Worm (Caenorhabditis elegans) whole organism, L3 larva: ENCODE results near the gene slc-9B.2.
A peak's percentile ranks its signal among the peaks of the same experiment; 100 is the strongest.

Source experiments
- R02D3.7 ChIP-seq: fragments of 150-350 bp; optimal IDR thresholded peaks from 2 replicates; lab custom pipeline; 2014; ENCODE audit warnings: missing biosample characterization, missing genetic modification characterization
- aly-2 ChIP-seq: fragments of 150-350 bp; optimal IDR thresholded peaks from 2 replicates; lab custom pipeline; 2014; ENCODE audit warnings: missing biosample characterization, missing genetic modification characterization
- ama-1 ChIP-seq: fragments of 150-350 bp; optimal IDR thresholded peaks from 2 replicates; lab custom pipeline; 2018
- ceh-16 ChIP-seq: sonication (generic microtip); optimal IDR thresholded peaks from 2 replicates; lab custom pipeline; 2017; ENCODE audit warnings: missing biosample characterization, missing genetic modification characterization
- ceh-28 ChIP-seq: fragments of 150-350 bp; optimal IDR thresholded peaks from 2 replicates; lab custom pipeline; 2014; ENCODE audit warnings: missing biosample characterization, missing genetic modification reagents, missing genetic modification characterization
- daf-12 ChIP-seq: fragments of 150-350 bp; optimal IDR thresholded peaks from 2 replicates; lab custom pipeline; 2014; ENCODE audit warnings: missing biosample characterization, missing genetic modification reagents, missing genetic modification characterization
- egl-27 ChIP-seq: sonication (generic microtip); optimal IDR thresholded peaks from 4 replicates; lab custom pipeline; 2017; ENCODE audit warnings: missing biosample characterization, missing genetic modification reagents, missing genetic modification characterization
- elt-1 ChIP-seq: fragments of 150-350 bp; optimal IDR thresholded peaks from 2 replicates; lab custom pipeline; 2014; ENCODE audit warnings: missing biosample characterization, missing genetic modification characterization
- elt-2 ChIP-seq: sonication (generic microtip); optimal IDR thresholded peaks from 2 replicates; lab custom pipeline; 2016; ENCODE audit warnings: missing genetic modification reagents, mild to moderate bottlenecking, missing genetic modification characterization, missing compliant biosample characterization
- elt-3 ChIP-seq, 3 experiments: fragments of 150-350 bp in 1 of 3; sonication (generic microtip) in 2 of 3; optimal IDR thresholded peaks; 2 replicates in 2 of 3; 4 replicates in 1 of 3; lab custom pipeline; 2014 to 2017; ENCODE audit warnings: missing biosample characterization in 3 of 3, missing genetic modification characterization in 3 of 3
- fos-1 ChIP-seq: fragments of 150-350 bp; optimal IDR thresholded peaks from 2 replicates; lab custom pipeline; 2014; ENCODE audit warnings: missing biosample characterization, missing genetic modification characterization
- hmg-11 ChIP-seq: sonication (generic microtip); optimal IDR thresholded peaks from 2 replicates; lab custom pipeline; 2016; ENCODE audit warnings: missing genetic modification characterization, missing compliant biosample characterization
- lin-15B ChIP-seq: fragments of 150-350 bp; optimal IDR thresholded peaks from 2 replicates; lab custom pipeline; 2014; ENCODE audit warnings: missing biosample characterization, missing genetic modification characterization
- lin-39 ChIP-seq: fragments of 150-350 bp; optimal IDR thresholded peaks from 2 replicates; lab custom pipeline; 2018; ENCODE audit warnings: missing biosample characterization, missing genetic modification reagents, missing genetic modification characterization
- lsy-12 ChIP-seq: sonication (generic microtip); optimal IDR thresholded peaks from 2 replicates; lab custom pipeline; 2016; ENCODE audit warnings: mild to moderate bottlenecking, missing genetic modification characterization, missing compliant biosample characterization
- mml-1 ChIP-seq: fragments of 150-350 bp; sonication (generic microtip); optimal IDR thresholded peaks from 3 replicates; lab custom pipeline; 2014; ENCODE audit warnings: missing biosample characterization, missing genetic modification characterization
- nfya-1 ChIP-seq: sonication (generic microtip); optimal IDR thresholded peaks from 2 replicates; lab custom pipeline; 2017; ENCODE audit warnings: missing genetic modification characterization, mild to moderate bottlenecking, missing compliant biosample characterization, antibody characterized with exemption, moderate library complexity; ENCODE audit not compliant: insufficient read depth
- nhr-11 ChIP-seq: fragments of 150-350 bp; optimal IDR thresholded peaks from 2 replicates; lab custom pipeline; 2014; ENCODE audit warnings: missing biosample characterization, missing genetic modification characterization
- nhr-23 ChIP-seq: fragments of 150-350 bp; optimal IDR thresholded peaks from 2 replicates; lab custom pipeline; 2014; ENCODE audit warnings: missing biosample characterization, missing genetic modification reagents, missing genetic modification characterization
- nhr-237 ChIP-seq: fragments of 150-350 bp; optimal IDR thresholded peaks from 2 replicates; lab custom pipeline; 2014; ENCODE audit warnings: missing biosample characterization, missing genetic modification characterization
- nhr-25 ChIP-seq: sonication (generic microtip); optimal IDR thresholded peaks from 2 replicates; lab custom pipeline; 2017; ENCODE audit warnings: missing biosample characterization, missing genetic modification characterization
- nhr-43 ChIP-seq: sonication (generic microtip); optimal IDR thresholded peaks from 2 replicates; lab custom pipeline; 2016; ENCODE audit warnings: mild to moderate bottlenecking, missing genetic modification characterization, missing compliant biosample characterization; ENCODE audit not compliant: poor library complexity, severe bottlenecking
- nhr-67 ChIP-seq: fragments of 150-350 bp; optimal IDR thresholded peaks from 2 replicates; lab custom pipeline; 2014; ENCODE audit warnings: missing biosample characterization, missing genetic modification characterization
- nhr-76 ChIP-seq: fragments of 150-350 bp; sonication (generic microtip); optimal IDR thresholded peaks from 5 replicates; lab custom pipeline; 2014; ENCODE audit warnings: missing biosample characterization, missing genetic modification characterization
- pha-4 ChIP-seq: fragments of 150-350 bp; optimal IDR thresholded peaks from 2 replicates; lab custom pipeline; 2014; ENCODE audit warnings: missing biosample characterization, missing genetic modification reagents, missing genetic modification characterization
- pqm-1 ChIP-seq: fragments of 150-350 bp; optimal IDR thresholded peaks from 2 replicates; lab custom pipeline; 2017; ENCODE audit warnings: missing biosample characterization, missing genetic modification characterization, inconsistent platforms
- sea-2 ChIP-seq: fragments of 150-350 bp; sonication (generic microtip); optimal IDR thresholded peaks from 4 replicates; lab custom pipeline; 2014; ENCODE audit warnings: missing biosample characterization, missing genetic modification reagents, missing genetic modification characterization
- skn-1 ChIP-seq: fragments of 150-350 bp; optimal IDR thresholded peaks from 2 replicates; lab custom pipeline; 2014; ENCODE audit warnings: missing biosample characterization, missing genetic modification characterization
- snpc-4 ChIP-seq: fragments of 150-350 bp; optimal IDR thresholded peaks from 2 replicates; lab custom pipeline; 2014; ENCODE audit warnings: missing biosample characterization, missing genetic modification characterization
- unc-39 ChIP-seq: sonication (generic microtip); optimal IDR thresholded peaks from 4 replicates; lab custom pipeline; 2017; ENCODE audit warnings: missing biosample characterization, missing genetic modification characterization
- unc-62 ChIP-seq: fragments of 150-350 bp; sonication (generic microtip); optimal IDR thresholded peaks from 4 replicates; lab custom pipeline; 2014; ENCODE audit warnings: missing biosample characterization, missing genetic modification reagents, missing genetic modification characterization
- zag-1 ChIP-seq: fragments of 150-350 bp; optimal IDR thresholded peaks from 2 replicates; lab custom pipeline; 2014; ENCODE audit warnings: missing biosample characterization, missing genetic modification characterization
- ztf-11 ChIP-seq: fragments of 150-350 bp; optimal IDR thresholded peaks from 2 replicates; lab custom pipeline; 2014; ENCODE audit warnings: missing biosample characterization, missing genetic modification characterization
- ztf-4 ChIP-seq: fragments of 150-350 bp; optimal IDR thresholded peaks from 2 replicates; lab custom pipeline; 2014; ENCODE audit warnings: missing biosample characterization, missing genetic modification characterization

The slc-9B.2 gene

ce11 chrV:16355941-16356340 is 17.1 kb downstream of the slc-9B.2 start (continued):
- TF ChIP-seq sea-2 (GFP tag; lab: Kevin White, UChicago) (no peak), fos-1 (no peak), daf-12 (tag; lab: Kevin White, UChicago) (no peak), mml-1 (tag; lab: Kevin White, UChicago) (no peak), elt-3 (tag; optimal IDR thresholded peaks at IDR 0.05; lab: Kevin White, UChicago) (no peak)

ce11 chrV:16356798-16357197 is 18.0 kb downstream of the slc-9B.2 start:
- no peak for TF ChIP-seq ztf-11 (tag; lab: Kevin White, UChicago)
- no peak for TF ChIP-seq nfya-1 (tag; lab: Kevin White, UChicago)
- no peak for TF ChIP-seq ztf-4 (tag; lab: Kevin White, UChicago)
- TF ChIP-seq ama-1 (lab: Kevin White, UChicago): no peak
- no peak for TF ChIP-seq ceh-28 (tag; lab: Kevin White, UChicago)
- TF ChIP-seq elt-3 (tag; optimal IDR thresholded peaks at IDR 0.05; lab: Kevin White, UChicago): no peak
- no peak for TF ChIP-seq lin-15B (tag; lab: Kevin White, UChicago)
- TF ChIP-seq sea-2 (GFP tag; lab: Kevin White, UChicago): no peak
- TF ChIP-seq unc-62 (GFP tag; lab: Kevin White, UChicago): no peak
- no peak for TF ChIP-seq nhr-23 (tag; lab: Kevin White, UChicago)
- TF ChIP-seq lsy-12: no peak
- no peak for TF ChIP-seq unc-39
- no peak for TF ChIP-seq lin-39 (tag; lab: Kevin White, UChicago)

ce11 chrV:16357253-16357652 is 18.4 kb downstream of the slc-9B.2 start, which contains the start of gene pptr-1:
TSS of gene pptr-1 (plus strand) at chrV:16357521.
- peak; percentile 71 for TF ChIP-seq elt-2 (tag; lab: Kevin White, UChicago)
- no peak for TF ChIP-seq nhr-25
- no peak for TF ChIP-seq elt-1
- no peak for TF ChIP-seq nhr-11 (tag; lab: Kevin White, UChicago)
- peak; percentile 72 for TF ChIP-seq ceh-28 (tag; lab: Kevin White, UChicago)
- no peak for TF ChIP-seq unc-62 (GFP tag; lab: Kevin White, UChicago)
- no peak for TF ChIP-seq ama-1 (lab: Kevin White, UChicago)
- no peak for TF ChIP-seq nhr-43
- TF ChIP-seq nhr-67: no peak
- peak in 1 of 3 experiments; percentile 39 for TF ChIP-seq elt-3 (tag; optimal IDR thresholded peaks at IDR 0.05; lab: Kevin White, UChicago)
- TF ChIP-seq lin-15B (tag; lab: Kevin White, UChicago): no peak
- TF ChIP-seq lsy-12: no peak
- peak; percentile 50 for TF ChIP-seq pqm-1 (tag; lab: Kevin White, UChicago)
- TF ChIP-seq nfya-1 (tag; lab: Kevin White, UChicago): peak; percentile 47
- peak; percentile 33 for TF ChIP-seq pha-4 (tag; lab: Kevin White, UChicago)
- peak; percentile 58 for TF ChIP-seq nhr-23 (tag; lab: Kevin White, UChicago)
- TF ChIP-seq ztf-11 (tag; lab: Kevin White, UChicago): no peak
- TF ChIP-seq aly-2: no peak
- TF ChIP-seq unc-39: no peak

ce11 chrV:16361350-16361749 is 22.5 kb downstream of the slc-9B.2 start:
- TF ChIP-seq egl-27 (tag; lab: Kevin White, UChicago) (no peak), nfya-1 (tag; lab: Kevin White, UChicago) (peak; percentile 100), ceh-16 (tag; lab: Kevin White, UChicago) (no peak), daf-12 (tag; lab: Kevin White, UChicago) (no peak), nhr-23 (tag; lab: Kevin White, UChicago) (no peak), nhr-76 (tag; lab: Kevin White, UChicago) (no peak)

ce11 chrV:16367575-16367974 is 28.7 kb downstream of the slc-9B.2 start, which contains the start of gene W08G11.3:
TSS of gene W08G11.3 (plus strand) at chrV:16367681.
- no peak for TF ChIP-seq nhr-237 (tag; lab: Kevin White, UChicago)
- TF ChIP-seq lsy-12: no peak
- no peak for TF ChIP-seq snpc-4 (tag; lab: Kevin White, UChicago)
- no peak for TF ChIP-seq unc-39
- peak; percentile 1 for TF ChIP-seq hmg-11 (tag; lab: Kevin White, UChicago)
- TF ChIP-seq elt-2 (tag; lab: Kevin White, UChicago): no peak
- no peak for TF ChIP-seq elt-1
- no peak for TF ChIP-seq zag-1 (tag; lab: Kevin White, UChicago)
- TF ChIP-seq aly-2: peak; percentile 46
- TF ChIP-seq nhr-43: no peak
- peak; percentile 37 for TF ChIP-seq R02D3.7 (tag; lab: Kevin White, UChicago)
- TF ChIP-seq skn-1 (tag; lab: Kevin White, UChicago): no peak
